Fruit fly (Drosophila melanogaster) S2 (cell line): ENCODE results near the gene Pgant35A.

Source experiments
- CG8478 ChIP-seq: fragments of >200 bp; optimal IDR thresholded peaks from 2 replicates; lab custom pipeline; 2018
- CTCF ChIP-seq, 2 experiments: fragments of >200 bp; optimal IDR thresholded peaks; 2 replicates each; lab custom pipeline; 2018

dm6 chr2L:14403568-14403967 is 44.5 kb downstream of the Pgant35A start:
- no peak for TF ChIP-seq CTCF (optimal IDR thresholded peaks at IDR 0.05; lab: Kevin White, UChicago)
- no peak for TF ChIP-seq CG8478
